Worm (Caenorhabditis elegans): Measurements from ENCODE around the gene math-7.

DNA sequence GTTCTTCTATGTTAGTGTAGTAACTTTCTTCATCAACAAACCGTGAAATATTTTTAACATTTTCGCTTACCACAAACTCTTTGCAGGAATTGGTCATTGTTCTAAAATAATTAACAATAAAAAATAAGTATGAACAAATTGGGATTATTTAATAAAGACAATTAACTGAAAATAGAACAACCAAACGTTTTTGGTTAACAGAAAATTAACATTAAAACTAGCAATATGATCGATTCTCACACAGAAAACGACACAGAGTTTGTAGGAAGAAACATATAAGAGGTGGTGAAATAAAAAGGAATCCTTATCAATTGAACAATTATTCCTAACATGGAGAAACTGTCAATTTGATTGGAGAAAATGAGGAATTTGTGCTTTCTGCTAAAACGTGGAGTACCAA is 7.6 kb downstream of the math-7 start, which contains the start of gene math-16:
- TF ChIP-seq F13H6.1 (tag; optimal IDR thresholded peaks at IDR 0.05): no peak
- no peak for TF ChIP-seq sdc-2 (tag; optimal IDR thresholded peaks at IDR 0.05)
- no peak for TF ChIP-seq tbx-2 (tag; optimal IDR thresholded peaks at IDR 0.05)
- no peak for TF ChIP-seq K09A11.1 (tag; optimal IDR thresholded peaks at IDR 0.05; ENCODE audit: insufficient read depth)
- TF ChIP-seq ama-1 (optimal IDR thresholded peaks at IDR 0.05): no peak
- no peak for TF ChIP-seq fkh-10 (GFP tag; optimal IDR thresholded peaks at IDR 0.05)
- TF ChIP-seq nhr-11 (tag; optimal IDR thresholded peaks at IDR 0.05): no peak
- TF ChIP-seq pqm-1 (tag; optimal IDR thresholded peaks at IDR 0.05): no peak
- no peak for TF ChIP-seq unc-42 (tag; optimal IDR thresholded peaks at IDR 0.05)
- TF ChIP-seq pha-4 (tag; optimal IDR thresholded peaks at IDR 0.05): no peak
- TF ChIP-seq unc-3 (GFP tag; conservative IDR thresholded peaks at IDR 0.05): no peak
- no peak for TF ChIP-seq unc-3 (tag; optimal IDR thresholded peaks at IDR 0.05)

Measured in whole organism, late embryonic.